Fruit fly (Drosophila melanogaster) whole organism, embryonic: ENCODE results near the gene CG5262.

Experiments used
- Abd-B ChIP-seq: fragments of 200-800 bp; sonication (Bioruptor generic); optimal IDR thresholded peaks from 2 replicates; lab custom pipeline; 2018; ENCODE audit warnings: missing biosample characterization, mild to moderate bottlenecking, missing genetic modification characterization, moderate library complexity
- CG11247 ChIP-seq: fragments of 200-800 bp; sonication (Bioruptor generic); IDR thresholded peaks from 2 replicates; pipeline ENCODE4 v1.3.6; 2022; ENCODE audit warnings: missing biosample characterization, missing genetic modification characterization
- CG11723 ChIP-seq: fragments of 200-800 bp; sonication (Bioruptor generic); optimal IDR thresholded peaks from 2 replicates; lab custom pipeline; 2017; ENCODE audit warnings: missing biosample characterization, mild to moderate bottlenecking, missing genetic modification characterization
- CG13123 ChIP-seq: fragments of 200-800 bp; sonication (Bioruptor generic); optimal IDR thresholded peaks from 2 replicates; lab custom pipeline; 2016; ENCODE audit warnings: missing biosample characterization, missing genetic modification characterization
- CG13287 ChIP-seq: fragments of 200-800 bp; sonication (Bioruptor generic); IDR thresholded peaks from 2 replicates; pipeline ENCODE4 v1.3.6; 2022; ENCODE audit warnings: missing biosample characterization, missing genetic modification characterization; ENCODE audit not compliant: partially characterized antibody
- CG17361 ChIP-seq: fragments of 200-800 bp; sonication (Bioruptor generic); IDR thresholded peaks from 3 replicates; pipeline ENCODE4 v1.3.6; 2022; ENCODE audit warnings: missing biosample characterization, missing genetic modification characterization
- CG18262 ChIP-seq: fragments of 200-800 bp; optimal IDR thresholded peaks from 3 replicates; lab custom pipeline; 2019; ENCODE audit warnings: missing biosample characterization, mild to moderate bottlenecking, missing genetic modification characterization, moderate library complexity
- CG18619 ChIP-seq: fragments of 200-800 bp; sonication (Bioruptor generic); optimal IDR thresholded peaks from 3 replicates; lab custom pipeline; 2017; ENCODE audit warnings: missing biosample characterization, mild to moderate bottlenecking, missing genetic modification characterization
- CG2202 ChIP-seq: fragments of 200-800 bp; sonication (Bioruptor generic); optimal IDR thresholded peaks from 2 replicates; lab custom pipeline; 2018; ENCODE audit warnings: missing biosample characterization, mild to moderate bottlenecking, missing genetic modification characterization
- CG3281 ChIP-seq: fragments of 200-800 bp; sonication (Bioruptor generic); optimal IDR thresholded peaks from 3 replicates; lab custom pipeline; 2017; ENCODE audit warnings: missing biosample characterization, mild to moderate bottlenecking, missing genetic modification characterization
- CG34422 ChIP-seq: fragments of 200-800 bp; sonication (Bioruptor generic); IDR thresholded peaks from 3 replicates; pipeline ENCODE4 v1.3.6; 2022; ENCODE audit warnings: missing biosample characterization, missing genetic modification characterization
- CG4424 ChIP-seq: fragments of 200-800 bp; sonication (Bioruptor generic); optimal IDR thresholded peaks from 3 replicates; lab custom pipeline; 2016; ENCODE audit warnings: missing biosample characterization, missing genetic modification characterization
- CG6765 ChIP-seq: fragments of 200-800 bp; sonication (Bioruptor generic); optimal IDR thresholded peaks from 3 replicates; lab custom pipeline; 2017; ENCODE audit warnings: missing biosample characterization, mild to moderate bottlenecking, missing genetic modification characterization
- CG7372 ChIP-seq: fragments of 200-800 bp; sonication (Bioruptor generic); IDR thresholded peaks from 2 replicates; pipeline ENCODE4 v1.3.6; 2022; ENCODE audit warnings: missing biosample characterization, missing genetic modification characterization
- CG7745 ChIP-seq: fragments of 200-800 bp; sonication (Bioruptor generic); optimal IDR thresholded peaks from 2 replicates; lab custom pipeline; 2018; ENCODE audit warnings: missing biosample characterization, mild to moderate bottlenecking, missing genetic modification characterization, moderate library complexity
- D ChIP-seq, 2 experiments: fragments of 200-800 bp in 1 of 2; fragments of >200 bp in 1 of 2; sonication (Bioruptor generic) in 1 of 2; optimal IDR thresholded peaks; 2 replicates in 1 of 2; 3 replicates in 1 of 2; lab custom pipeline; 2017; ENCODE audit warnings: mild to moderate bottlenecking in 1 of 2, missing biosample characterization in 1 of 2, missing genetic modification characterization in 1 of 2, missing genetic modification reagents in 1 of 2
- Elba2 ChIP-seq: fragments of 200-800 bp; sonication (Bioruptor generic); optimal IDR thresholded peaks from 3 replicates; lab custom pipeline; 2016; ENCODE audit warnings: missing biosample characterization, missing genetic modification characterization
- Ets97D ChIP-seq: fragments of 200-800 bp; sonication (Bioruptor generic); optimal IDR thresholded peaks from 3 replicates; lab custom pipeline; 2016; ENCODE audit warnings: missing biosample characterization, missing genetic modification characterization
- Gsc ChIP-seq: fragments of 200-800 bp; sonication (Bioruptor generic); IDR thresholded peaks from 2 replicates; pipeline ENCODE4 v1.3.6; 2022; ENCODE audit warnings: missing biosample characterization, missing genetic modification characterization
- HLH3B ChIP-seq: fragments of 200-800 bp; sonication (Bioruptor generic); IDR thresholded peaks from 2 replicates; pipeline ENCODE4 v1.3.6; 2022; ENCODE audit warnings: missing biosample characterization, missing genetic modification characterization
- Hr51 ChIP-seq, 2 experiments: fragments of 200-800 bp; sonication (Bioruptor generic); optimal IDR thresholded peaks; 2 replicates in 1 of 2; 3 replicates in 1 of 2; lab custom pipeline; 2016 to 2018; ENCODE audit warnings: missing biosample characterization in 2 of 2, missing genetic modification characterization in 2 of 2, mild to moderate bottlenecking in 1 of 2, moderate library complexity in 1 of 2
- Kr ChIP-seq: fragments of 200-800 bp; sonication (Bioruptor generic); optimal IDR thresholded peaks from 2 replicates; lab custom pipeline; 2017; ENCODE audit warnings: missing biosample characterization, mild to moderate bottlenecking, missing genetic modification characterization
- Med ChIP-seq: fragments of 200-800 bp; sonication (Bioruptor generic); peaks from one replicate; lab custom pipeline; 2016; ENCODE audit warnings: missing biosample characterization, missing genetic modification characterization, mild to moderate bottlenecking, inconsistent platforms, moderate library complexity
- Neu2 ChIP-seq: fragments of 200-800 bp; sonication (Bioruptor generic); optimal IDR thresholded peaks from 3 replicates; lab custom pipeline; 2016; ENCODE audit warnings: missing biosample characterization, missing genetic modification characterization, borderline replicate concordance
- Six4 ChIP-seq: fragments of 200-800 bp; sonication (Bioruptor generic); optimal IDR thresholded peaks from 2 replicates; lab custom pipeline; 2016; ENCODE audit warnings: missing biosample characterization, missing genetic modification characterization
- TFAM ChIP-seq: fragments of 200-800 bp; sonication (Bioruptor generic); optimal IDR thresholded peaks from 2 replicates; lab custom pipeline; 2017; ENCODE audit warnings: missing biosample characterization, missing genetic modification characterization, inconsistent platforms
- al ChIP-seq: fragments of 200-800 bp; sonication (Bioruptor generic); IDR thresholded peaks from 2 replicates; pipeline ENCODE4 v1.3.6; 2022; ENCODE audit warnings: missing biosample characterization, missing genetic modification characterization
- ato ChIP-seq: fragments of 200-800 bp; sonication (Bioruptor generic); IDR thresholded peaks from 2 replicates; pipeline ENCODE4 v1.3.6; 2022; ENCODE audit warnings: missing biosample characterization, missing genetic modification characterization; ENCODE audit not compliant: partially characterized antibody
- cato ChIP-seq: fragments of 200-800 bp; sonication (Bioruptor generic); optimal IDR thresholded peaks from 2 replicates; lab custom pipeline; 2016; ENCODE audit warnings: missing biosample characterization, missing genetic modification characterization, borderline replicate concordance
- corto ChIP-seq: fragments of 200-800 bp; sonication (Bioruptor generic); optimal IDR thresholded peaks from 2 replicates; lab custom pipeline; 2016; ENCODE audit warnings: missing biosample characterization, mild to moderate bottlenecking, missing genetic modification characterization, moderate library complexity
- dmrt99B ChIP-seq: fragments of 200-800 bp; sonication (Bioruptor generic); optimal IDR thresholded peaks from 2 replicates; lab custom pipeline; 2018; ENCODE audit warnings: missing biosample characterization, mild to moderate bottlenecking, missing genetic modification characterization, moderate library complexity
- dpn ChIP-seq, 2 experiments: fragments of 200-800 bp; sonication (Bioruptor generic); optimal IDR thresholded peaks; 3 replicates each; lab custom pipeline; 2016; ENCODE audit warnings: missing biosample characterization in 2 of 2, missing genetic modification characterization in 2 of 2
- exex ChIP-seq: fragments of 200-800 bp; sonication (Bioruptor generic); optimal IDR thresholded peaks from 4 replicates; lab custom pipeline; 2018; ENCODE audit warnings: missing biosample characterization, mild to moderate bottlenecking, missing genetic modification characterization, moderate library complexity
- fd64A ChIP-seq: fragments of 200-800 bp; sonication (Bioruptor generic); optimal IDR thresholded peaks from 3 replicates; lab custom pipeline; 2018; ENCODE audit warnings: missing biosample characterization, mild to moderate bottlenecking, missing genetic modification characterization
- fu2 ChIP-seq: fragments of 200-800 bp; sonication (Bioruptor generic); optimal IDR thresholded peaks from 2 replicates; lab custom pipeline; 2016; ENCODE audit warnings: missing biosample characterization, missing genetic modification characterization
- gcm ChIP-seq: fragments of 200-800 bp; sonication (Bioruptor generic); optimal IDR thresholded peaks from 2 replicates; lab custom pipeline; 2019; ENCODE audit warnings: missing biosample characterization, mild to moderate bottlenecking, missing genetic modification characterization, moderate library complexity
- grn ChIP-seq: fragments of 200-800 bp; sonication (Bioruptor generic); optimal IDR thresholded peaks from 3 replicates; lab custom pipeline; 2017; ENCODE audit warnings: missing biosample characterization, missing genetic modification characterization
- ham ChIP-seq: fragments of 200-800 bp; sonication (Bioruptor generic); IDR thresholded peaks from 2 replicates; pipeline ENCODE4 v1.3.6; 2022; ENCODE audit warnings: missing biosample characterization, missing genetic modification characterization
- ken ChIP-seq: fragments of 200-800 bp; sonication (Bioruptor generic); IDR thresholded peaks from 3 replicates; pipeline ENCODE4 v1.3.6; 2022; ENCODE audit warnings: missing biosample characterization, missing genetic modification characterization
- mirr ChIP-seq: fragments of 200-800 bp; sonication (Bioruptor generic); optimal IDR thresholded peaks from 3 replicates; lab custom pipeline; 2018; ENCODE audit warnings: missing biosample characterization, mild to moderate bottlenecking, missing genetic modification characterization
- nau ChIP-seq: fragments of 200-800 bp; sonication (Bioruptor generic); optimal IDR thresholded peaks from 3 replicates; lab custom pipeline; 2017; ENCODE audit warnings: missing biosample characterization, mild to moderate bottlenecking, missing genetic modification characterization, missing genetic modification reagents
- prd ChIP-seq, 3 experiments: fragments of >200 bp in 2 of 3; fragments of 200-800 bp in 1 of 3; sonication (Bioruptor generic) in 1 of 3; optimal IDR thresholded peaks in 2 of 3; IDR thresholded peaks in 1 of 3; 2 replicates in 2 of 3; 3 replicates in 1 of 3; pipeline versions ENCODE4 v1.3.6 to Lab custom; 2017 to 2022; ENCODE audit warnings: missing biosample characterization in 1 of 3, missing genetic modification characterization in 1 of 3
- tin ChIP-seq: fragments of 200-800 bp; sonication (Bioruptor generic); optimal IDR thresholded peaks from 3 replicates; lab custom pipeline; 2016; ENCODE audit warnings: missing biosample characterization, missing genetic modification characterization
- tio ChIP-seq: fragments of 200-800 bp; sonication (Bioruptor generic); optimal IDR thresholded peaks from 2 replicates; lab custom pipeline; 2017; ENCODE audit warnings: missing biosample characterization, missing genetic modification characterization, inconsistent platforms
- tup ChIP-seq: fragments of 200-800 bp; sonication (Bioruptor generic); optimal IDR thresholded peaks from 2 replicates; lab custom pipeline; 2016; ENCODE audit warnings: missing biosample characterization, mild to moderate bottlenecking, missing genetic modification characterization, moderate library complexity
- zen ChIP-seq: fragments of 200-800 bp; sonication (Bioruptor generic); optimal IDR thresholded peaks from 3 replicates; lab custom pipeline; 2018; ENCODE audit warnings: missing biosample characterization, mild to moderate bottlenecking, missing genetic modification characterization, moderate library complexity

Gene CG5262

dm6 chr3L:20446030-20446429, 15.8 kb upstream of the CG5262 start:
- TF ChIP-seq fu2 (no peak), ken (GFP tag; lab: Robert Waterston, UW) (0 out of 3 replicates have a peak, but pooled peaks have one; percentile 13), zen (no peak), Med (GFP tag; lab: Kevin White, UChicago) (peak; percentile 34), D (optimal IDR thresholded peaks at IDR 0.05; lab: Kevin White, UChicago) (no peak), D (GFP tag; optimal IDR thresholded peaks at IDR 0.05; lab: Kevin White, UChicago) (no peak)
- TF ChIP-seq, all 482 proteins: peak for 2

DNA sequence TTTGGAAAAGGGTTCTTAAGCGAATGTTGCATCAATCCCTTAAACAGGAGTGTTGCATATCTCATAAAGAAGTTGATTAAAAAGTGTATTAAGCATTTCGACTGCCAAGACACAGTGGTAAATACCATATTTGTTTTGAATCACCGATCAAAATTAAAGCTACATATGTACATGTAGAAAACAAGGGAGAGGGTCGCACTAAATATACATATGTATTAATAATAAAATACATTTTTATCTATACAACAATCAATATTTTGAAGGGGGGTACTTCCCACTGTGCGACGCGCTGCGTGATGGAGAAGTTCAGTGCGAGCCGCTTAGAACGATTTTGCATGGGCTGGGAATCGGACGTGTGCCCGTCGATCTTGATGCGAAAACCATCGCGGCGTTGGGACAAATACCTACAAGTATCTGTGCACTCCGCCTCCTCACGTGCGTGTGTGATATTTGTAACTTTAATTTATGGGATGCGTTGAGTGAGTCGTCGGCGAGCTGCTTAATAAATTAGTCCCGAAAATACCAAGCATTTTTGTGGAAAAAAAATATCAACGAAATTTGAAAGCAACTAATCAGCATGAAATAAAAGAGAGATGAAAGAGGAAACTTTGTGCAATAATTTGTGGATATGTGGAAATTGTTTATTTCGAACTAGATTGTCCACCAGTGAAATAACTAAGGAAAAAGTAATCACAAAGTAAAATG, 14.7 kb upstream of the CG5262 start:
- no peak for TF ChIP-seq ato (GFP tag; lab: Robert Waterston, UW)
- peak; percentile 71 for TF ChIP-seq Abd-B (GFP tag; lab: Kevin White, UChicago)
- peak; percentile 23 for TF ChIP-seq grn
- peak; percentile 32 for TF ChIP-seq Elba2
- TF ChIP-seq al (GFP tag; lab: Robert Waterston, UW): peak; percentile 84
- no peak for TF ChIP-seq Kr
- TF ChIP-seq CG11247 (GFP tag; lab: Robert Waterston, UW): peak; percentile 85
- TF ChIP-seq ham (GFP tag; lab: Robert Waterston, UW): 0 out of 2 replicates have a peak, but pooled peaks have one; percentile 50
- peak; percentile 80 for TF ChIP-seq Six4
- peak; percentile 68 for TF ChIP-seq fd64A (GFP tag; lab: Kevin White, UChicago)
- TF ChIP-seq corto (GFP tag; lab: Kevin White, UChicago): peak; percentile 74
- peak; percentile 94 for TF ChIP-seq CG34422 (GFP tag; lab: Robert Waterston, UW)
- peak; percentile 86 for TF ChIP-seq CG3281 (GFP tag; lab: Kevin White, UChicago)
- TF ChIP-seq dmrt99B (tag; lab: Kevin White, UChicago): peak; percentile 91
- TF ChIP-seq cato (GFP tag; lab: Kevin White, UChicago): peak; percentile 64
- no peak for TF ChIP-seq Neu2
- TF ChIP-seq CG18619 (GFP tag; lab: Kevin White, UChicago): peak; percentile 78
- no peak for TF ChIP-seq mirr
- peak; percentile 24 to 89 for TF ChIP-seq dpn (GFP tag; optimal IDR thresholded peaks at IDR 0.05; lab: Kevin White, UChicago)
- peak; percentile 57 for TF ChIP-seq CG13123 (GFP tag; lab: Kevin White, UChicago)
- peak; percentile 17 for TF ChIP-seq exex
- TF ChIP-seq Ets97D (GFP tag; lab: Kevin White, UChicago): peak; percentile 13
- TF ChIP-seq gcm: peak; percentile 73
- TF ChIP-seq CG2202: peak; percentile 49
- peak; percentile 88 for TF ChIP-seq CG4424 (GFP tag; lab: Kevin White, UChicago)
- TF ChIP-seq tup: peak; percentile 45
- TF ChIP-seq Gsc (GFP tag; lab: Robert Waterston, UW): no peak; the same call in 1 of the 2 replicates
- peak; percentile 35; the same call in 1 of the 2 replicates for TF ChIP-seq CG13287 (GFP tag; lab: Robert Waterston, UW)
- peak; percentile 65 for TF ChIP-seq CG6765
- peak; percentile 88 for TF ChIP-seq CG18262
- TF ChIP-seq prd (optimal IDR thresholded peaks at IDR 0.05; lab: Kevin White, UChicago): no peak
- TF ChIP-seq prd (GFP tag; IDR thresholded peaks at IDR 0.05; lab: Robert Waterston, UW): peak; percentile 94
- TF ChIP-seq CG17361 (GFP tag; lab: Robert Waterston, UW): peak; percentile 92
- TF ChIP-seq HLH3B (GFP tag; lab: Robert Waterston, UW): peak; percentile 90
- TF ChIP-seq CG11723 (GFP tag; lab: Kevin White, UChicago): peak; percentile 54
- no peak for TF ChIP-seq CG7745 (tag; lab: Kevin White, UChicago)
- peak; percentile 77 for TF ChIP-seq nau (GFP tag; lab: Kevin White, UChicago)
- TF ChIP-seq Hr51 (GFP tag; optimal IDR thresholded peaks at IDR 0.05; lab: Kevin White, UChicago): peak in 1 of 2 experiments; percentile 90
- peak; percentile 79 for TF ChIP-seq tio (GFP tag; lab: Kevin White, UChicago)
- TF ChIP-seq tin: peak; percentile 76
- peak; percentile 46 for TF ChIP-seq TFAM (GFP tag; lab: Kevin White, UChicago)
- TF ChIP-seq CG7372: peak; percentile 87
